Worm (Caenorhabditis elegans) whole organism, young adult: ENCODE measurements around the gene W10G11.1.

Experiments used
- B0261.1 ChIP-seq: sonication (generic microtip); optimal IDR thresholded peaks from 2 replicates; lab custom pipeline; 2016; ENCODE audit warnings: mild to moderate bottlenecking, missing genetic modification characterization, moderate library complexity, missing compliant biosample characterization
- B0336.3 ChIP-seq: fragments of 200-800 bp; sonication (Bioruptor generic); IDR thresholded peaks from 2 replicates; pipeline ENCODE4 v1.3.6; 2022; ENCODE audit warnings: missing genetic modification characterization, missing compliant biosample characterization
- D2030.7 ChIP-seq: fragments of 200-800 bp; sonication (Bioruptor generic); IDR thresholded peaks from 2 replicates; pipeline ENCODE4 v1.3.6; 2022; ENCODE audit warnings: missing genetic modification reagents, missing genetic modification characterization, missing compliant biosample characterization
- F33H1.4 ChIP-seq: fragments of 200-800 bp; sonication (Bioruptor generic); IDR thresholded peaks from 2 replicates; pipeline ENCODE4 v1.3.6; 2022; ENCODE audit warnings: missing genetic modification reagents, missing genetic modification characterization, missing compliant biosample characterization
- F57C9.4 ChIP-seq: sonication (generic microtip); optimal IDR thresholded peaks from 2 replicates; lab custom pipeline; 2017; ENCODE audit warnings: mild to moderate bottlenecking, missing genetic modification characterization, missing compliant biosample characterization
- Y79H2A.3 ChIP-seq: fragments of 200-800 bp; sonication (Bioruptor generic); conservative IDR thresholded peaks from 2 replicates; pipeline ENCODE4 v1.3.6; 2022; ENCODE audit warnings: missing genetic modification reagents, missing genetic modification characterization, missing compliant biosample characterization
- akir-1 ChIP-seq: fragments of 200-800 bp; sonication (Bioruptor generic); optimal IDR thresholded peaks from 2 replicates; lab custom pipeline; 2018; ENCODE audit warnings: mild to moderate bottlenecking, missing genetic modification characterization, moderate library complexity, missing compliant biosample characterization
- atf-7 ChIP-seq: sonication (generic microtip); optimal IDR thresholded peaks from 2 replicates; lab custom pipeline; 2017; ENCODE audit warnings: mild to moderate bottlenecking, missing genetic modification characterization, missing compliant biosample characterization
- attf-5 ChIP-seq: fragments of 200-800 bp; sonication (Bioruptor generic); optimal IDR thresholded peaks from 2 replicates; lab custom pipeline; 2018; ENCODE audit warnings: mild to moderate bottlenecking, missing genetic modification characterization, missing compliant biosample characterization
- cebp-1 ChIP-seq, 2 experiments: fragments of 200-800 bp in 1 of 2; sonication (Bioruptor generic) in 1 of 2; sonication (generic microtip) in 1 of 2; IDR thresholded peaks in 1 of 2; optimal IDR thresholded peaks in 1 of 2; 2 replicates each; pipeline versions ENCODE4 v1.3.6 to Lab custom; 2017 to 2022; ENCODE audit warnings: missing compliant biosample characterization in 2 of 2, missing genetic modification characterization in 2 of 2, mild to moderate bottlenecking in 1 of 2, missing genetic modification reagents in 1 of 2, moderate library complexity in 1 of 2
- ceh-91 ChIP-seq: fragments of 200-800 bp; sonication (Bioruptor generic); IDR thresholded peaks from 2 replicates; pipeline ENCODE4 v1.3.6; 2022; ENCODE audit warnings: missing genetic modification reagents, missing genetic modification characterization, missing compliant biosample characterization
- dox-1 ChIP-seq: fragments of 200-800 bp; sonication (Bioruptor generic); IDR thresholded peaks from 2 replicates; pipeline ENCODE4 v1.3.6; 2022; ENCODE audit warnings: missing genetic modification reagents, missing genetic modification characterization, missing compliant biosample characterization
- efl-1 ChIP-seq: fragments of 150-350 bp; optimal IDR thresholded peaks from 2 replicates; lab custom pipeline; 2014; ENCODE audit warnings: missing biosample characterization, missing genetic modification reagents, missing genetic modification characterization
- egl-44 ChIP-seq: fragments of 200-800 bp; sonication (Bioruptor generic); IDR thresholded peaks from 2 replicates; pipeline ENCODE4 v1.3.6; 2022; ENCODE audit warnings: missing genetic modification reagents, missing genetic modification characterization, missing compliant biosample characterization
- fkh-3 ChIP-seq: sonication (generic microtip); optimal IDR thresholded peaks from 2 replicates; lab custom pipeline; 2016; ENCODE audit warnings: mild to moderate bottlenecking, missing genetic modification characterization, missing compliant biosample characterization
- hmg-1.2 ChIP-seq: fragments of 200-800 bp; sonication (Bioruptor generic); IDR thresholded peaks from 2 replicates; pipeline ENCODE4 v1.3.6; 2022; ENCODE audit warnings: missing genetic modification reagents, missing genetic modification characterization, missing compliant biosample characterization
- let-607 ChIP-seq, 2 experiments: fragments of 200-800 bp in 1 of 2; sonication (Bioruptor generic) in 1 of 2; sonication (generic microtip) in 1 of 2; optimal IDR thresholded peaks; 2 replicates each; lab custom pipeline; 2016 to 2018; ENCODE audit warnings: mild to moderate bottlenecking in 2 of 2, missing compliant biosample characterization in 2 of 2, missing genetic modification characterization in 2 of 2, moderate library complexity in 2 of 2, missing genotype in 1 of 2
- lin-26 ChIP-seq: fragments of 200-800 bp; sonication (Bioruptor generic); IDR thresholded peaks from 2 replicates; pipeline ENCODE4 v1.3.6; 2022; ENCODE audit warnings: missing genetic modification reagents, missing genetic modification characterization, missing compliant biosample characterization
- lin-35 ChIP-seq, 3 experiments: fragments of 150-350 bp in 2 of 3; sonication (generic microtip) in 1 of 3; optimal IDR thresholded peaks; 2 replicates each; lab custom pipeline; 2014 to 2018; ENCODE audit warnings: missing biosample characterization in 3 of 3, missing genetic modification characterization in 3 of 3, missing genetic modification reagents in 3 of 3
- lin-40 ChIP-seq: sonication (generic microtip); optimal IDR thresholded peaks from 2 replicates; lab custom pipeline; 2016; ENCODE audit warnings: missing genetic modification characterization, mild to moderate bottlenecking, missing compliant biosample characterization, missing genotype, missing genetic modification reagents
- lin-54 ChIP-seq: fragments of 200-800 bp; sonication (Bioruptor generic); optimal IDR thresholded peaks from 2 replicates; lab custom pipeline; 2018; ENCODE audit warnings: mild to moderate bottlenecking, missing genetic modification characterization, missing compliant biosample characterization
- lsl-1 ChIP-seq: fragments of 200-800 bp; sonication (Bioruptor generic); optimal IDR thresholded peaks from 2 replicates; lab custom pipeline; 2018; ENCODE audit warnings: mild to moderate bottlenecking, missing genetic modification characterization, moderate library complexity, missing compliant biosample characterization
- madf-6 ChIP-seq: fragments of 200-800 bp; sonication (Bioruptor generic); IDR thresholded peaks from 2 replicates; pipeline ENCODE4 v1.3.6; 2022; ENCODE audit warnings: missing genetic modification reagents, missing genetic modification characterization, missing compliant biosample characterization
- madf-8 ChIP-seq: fragments of 200-800 bp; sonication (Bioruptor generic); conservative IDR thresholded peaks from 2 replicates; pipeline ENCODE4 v1.3.6; 2022; ENCODE audit warnings: missing genetic modification reagents, missing genetic modification characterization, missing compliant biosample characterization
- mcd-1 ChIP-seq: fragments of 200-800 bp; sonication (Bioruptor generic); IDR thresholded peaks from 2 replicates; pipeline ENCODE4 v1.3.6; 2022; ENCODE audit warnings: missing genetic modification reagents, missing genetic modification characterization, missing compliant biosample characterization
- nhr-80 ChIP-seq: sonication (generic microtip); optimal IDR thresholded peaks from 2 replicates; lab custom pipeline; 2016; ENCODE audit warnings: missing genetic modification characterization, missing compliant biosample characterization
- pbrm-1 ChIP-seq: fragments of 200-800 bp; sonication (Bioruptor generic); IDR thresholded peaks from 2 replicates; pipeline ENCODE4 v1.3.6; 2022; ENCODE audit warnings: missing genetic modification reagents, missing genetic modification characterization, missing compliant biosample characterization
- snpc-4 ChIP-seq, 5 experiments: fragments of 150-350 bp in 1 of 5; sonication (generic microtip) in 4 of 5; optimal IDR thresholded peaks; 2 replicates each; lab custom pipeline; 2014 to 2018; ENCODE audit warnings: missing genetic modification characterization in 5 of 5, missing biosample characterization in 3 of 5, antibody characterized with exemption in 2 of 5, mild to moderate bottlenecking in 2 of 5, missing compliant biosample characterization in 2 of 5, missing genotype in 2 of 5, moderate library complexity in 2 of 5, missing genetic modification reagents in 1 of 5
- tbp1 ChIP-seq: fragments of 200-800 bp; sonication (Bioruptor generic); optimal IDR thresholded peaks from 2 replicates; lab custom pipeline; 2018; ENCODE audit warnings: mild to moderate bottlenecking, missing genetic modification characterization, missing compliant biosample characterization
- xnd-1 ChIP-seq: sonication (generic microtip); optimal IDR thresholded peaks from 2 replicates; lab custom pipeline; 2016; ENCODE audit warnings: missing genotype, missing genetic modification reagents, missing genetic modification characterization, missing compliant biosample characterization
- zim-3 ChIP-seq: sonication (generic microtip); optimal IDR thresholded peaks from 2 replicates; lab custom pipeline; 2017; ENCODE audit warnings: mild to moderate bottlenecking, missing genetic modification characterization, moderate library complexity, missing compliant biosample characterization
- ztf-18 ChIP-seq: sonication (generic microtip); optimal IDR thresholded peaks from 2 replicates; lab custom pipeline; 2016; ENCODE audit warnings: missing genotype, mild to moderate bottlenecking, missing genetic modification characterization, missing compliant biosample characterization
- ztf-25 ChIP-seq: fragments of 200-800 bp; sonication (Bioruptor generic); IDR thresholded peaks from 2 replicates; pipeline ENCODE4 v1.3.6; 2022; ENCODE audit warnings: missing genetic modification reagents, missing genetic modification characterization, missing compliant biosample characterization
- ztf-26 ChIP-seq: sonication (generic microtip); optimal IDR thresholded peaks from 2 replicates; lab custom pipeline; 2017; ENCODE audit warnings: missing genetic modification characterization, missing compliant biosample characterization

Gene W10G11.1

ce11 chrII:3553453-3553852 is 7.0 kb downstream of the W10G11.1 start, which contains the start of gene dnc-3:
Gene dnc-3 (plus strand): TSS chrII:3553724.
- TF ChIP-seq lin-40 (tag; lab: Kevin White, UChicago) (peak; percentile 78), tbp1 (GFP tag; lab: Kevin White, UChicago) (peak; percentile 20), F33H1.4 (GFP tag; lab: Robert Waterston, UW) (peak; percentile 50; the same call in 1 of the 2 replicates), fkh-3 (tag; lab: Kevin White, UChicago) (no peak), xnd-1 (tag; lab: Kevin White, UChicago) (peak; percentile 66), madf-8 (GFP tag; lab: Robert Waterston, UW) (peak; percentile 53), cebp-1 (GFP tag; IDR thresholded peaks at IDR 0.05; lab: Robert Waterston, UW) (0 out of 2 replicates have a peak, but pooled peaks have one; percentile 20), cebp-1 (tag; optimal IDR thresholded peaks at IDR 0.05; lab: Kevin White, UChicago) (peak; percentile 79), Y79H2A.3 (GFP tag; lab: Robert Waterston, UW) (no peak), let-607 (tag; optimal IDR thresholded peaks at IDR 0.05; lab: Kevin White, UChicago) (peak in 1 of 2 experiments; percentile 61), ztf-26 (tag; lab: Kevin White, UChicago) (peak; percentile 37), madf-6 (GFP tag; lab: Robert Waterston, UW) (peak; percentile 73; the same call in 1 of the 2 replicates), lsl-1 (GFP tag; lab: Kevin White, UChicago) (peak; percentile 61), snpc-4 (GFP tag; optimal IDR thresholded peaks at IDR 0.05; lab: Kevin White, UChicago) (no peak), snpc-4 (tag; optimal IDR thresholded peaks at IDR 0.05; lab: Kevin White, UChicago) (peak in 1 of 4 experiments; percentile 45), lin-54 (peak; percentile 42), F57C9.4 (no peak), hmg-1.2 (GFP tag; lab: Robert Waterston, UW) (peak; percentile 23; the same call in 1 of the 2 replicates), attf-5 (GFP tag; lab: Kevin White, UChicago) (peak; percentile 45), lin-35 (GFP tag; optimal IDR thresholded peaks at IDR 0.05; lab: Kevin White, UChicago) (peak in 1 of 3 experiments; percentile 31), efl-1 (GFP tag; lab: Kevin White, UChicago) (peak; percentile 24), ceh-91 (peak; percentile 62; the same call in 1 of the 2 replicates), pbrm-1 (GFP tag; lab: Robert Waterston, UW) (0 out of 2 replicates have a peak, but pooled peaks have one; percentile 22), atf-7 (tag; lab: Kevin White, UChicago) (no peak), B0336.3 (GFP tag; lab: Robert Waterston, UW) (peak; percentile 64; the same call in 1 of the 2 replicates), zim-3 (no peak), B0261.1 (peak; percentile 20), lin-26 (GFP tag; lab: Robert Waterston, UW) (no peak), D2030.7 (GFP tag; lab: Robert Waterston, UW) (no peak; the same call in 1 of the 2 replicates), ztf-18 (tag; lab: Kevin White, UChicago) (no peak), egl-44 (GFP tag; lab: Robert Waterston, UW) (no peak), akir-1 (GFP tag; lab: Kevin White, UChicago) (no peak), dox-1 (GFP tag; lab: Robert Waterston, UW) (0 out of 2 replicates have a peak, but pooled peaks have one; percentile 9), mcd-1 (peak; percentile 61)
- TF ChIP-seq, all 124 proteins: peak for 22

DNA sequence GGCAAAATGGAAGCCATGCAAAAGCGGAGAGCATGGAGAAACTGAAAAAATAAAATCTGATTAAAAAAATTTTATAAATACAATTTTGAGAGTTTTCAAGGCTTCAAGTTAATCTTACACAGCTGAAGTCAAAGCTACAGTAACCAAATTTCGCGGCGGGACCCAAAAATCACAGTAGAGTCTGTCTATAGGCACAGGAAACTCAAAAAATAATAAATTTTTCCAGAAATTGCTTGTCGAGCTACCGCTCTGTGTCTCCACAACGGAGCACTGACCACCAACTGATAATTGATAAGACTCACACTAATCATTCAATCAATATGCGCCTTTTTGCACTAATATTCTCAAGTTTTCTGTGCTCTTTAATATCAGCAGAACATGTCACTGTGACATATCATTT is 10.1 kb downstream of the W10G11.1 start, which contains the start of gene W10G11.19:
W10G11.19 (plus strand) TSS at position 301 of the 400 bp plus-strand sequence.
- peak; percentile 59 for TF ChIP-seq nhr-80 (tag; lab: Kevin White, UChicago)
- TF ChIP-seq ztf-25 (GFP tag; lab: Robert Waterston, UW), result no peak
- TF ChIP-seq, all 124 proteins: peak for 1
